Fruit fly (Drosophila melanogaster) whole organism, embryonic: ENCODE data around the gene CG11912.

Source experiments
- Antp ChIP-seq: fragments of 200-800 bp; sonication (Bioruptor generic); optimal IDR thresholded peaks from 3 replicates; lab custom pipeline; 2016; ENCODE audit warnings: missing biosample characterization, missing genetic modification characterization
- Asciz ChIP-seq: fragments of 200-800 bp; sonication (Bioruptor generic); optimal IDR thresholded peaks from 2 replicates; lab custom pipeline; 2017; ENCODE audit warnings: missing biosample characterization, mild to moderate bottlenecking, missing genetic modification characterization, missing genetic modification reagents
- B-H2 ChIP-seq: fragments of 200-800 bp; sonication (Bioruptor generic); optimal IDR thresholded peaks from 2 replicates; lab custom pipeline; 2018; ENCODE audit warnings: missing biosample characterization, mild to moderate bottlenecking, missing genetic modification characterization
- CG1024 ChIP-seq: fragments of 200-800 bp; sonication (Bioruptor generic); IDR thresholded peaks from 2 replicates; pipeline ENCODE4 v1.3.6; 2022; ENCODE audit warnings: missing biosample characterization, missing genetic modification characterization
- CG11695 ChIP-seq: fragments of 200-800 bp; sonication (Bioruptor generic); IDR thresholded peaks from 3 replicates; pipeline ENCODE4 v1.3.6; 2022; ENCODE audit warnings: missing biosample characterization, missing genetic modification characterization
- CG14710 ChIP-seq: fragments of 200-800 bp; sonication (Bioruptor generic); optimal IDR thresholded peaks from 3 replicates; lab custom pipeline; 2019; ENCODE audit warnings: missing biosample characterization, mild to moderate bottlenecking, missing genetic modification characterization, moderate library complexity
- CG15514 ChIP-seq: fragments of 200-800 bp; sonication (Bioruptor generic); optimal IDR thresholded peaks from 3 replicates; lab custom pipeline; 2017; ENCODE audit warnings: missing biosample characterization, missing genetic modification characterization, mild to moderate bottlenecking, moderate library complexity, missing genetic modification reagents
- CG15601 ChIP-seq: fragments of 200-800 bp; sonication (Bioruptor generic); optimal IDR thresholded peaks from 3 replicates; lab custom pipeline; 2019; ENCODE audit warnings: missing biosample characterization, mild to moderate bottlenecking, missing genetic modification characterization, moderate library complexity
- CG16779 ChIP-seq: fragments of 200-800 bp; sonication (Bioruptor generic); IDR thresholded peaks from 2 replicates; pipeline ENCODE4 v1.3.6; 2022; ENCODE audit warnings: missing biosample characterization, missing genetic modification characterization
- CG16813 ChIP-seq: fragments of 200-800 bp; sonication (Bioruptor generic); IDR thresholded peaks from 3 replicates; pipeline ENCODE4 v1.3.6; 2022; ENCODE audit warnings: missing biosample characterization, missing genetic modification characterization; ENCODE audit not compliant: partially characterized antibody
- CG17829 ChIP-seq: fragments of 200-800 bp; optimal IDR thresholded peaks from 2 replicates; lab custom pipeline; 2019; ENCODE audit warnings: missing biosample characterization, mild to moderate bottlenecking, missing genetic modification characterization, moderate library complexity
- CG2120 ChIP-seq: fragments of 200-800 bp; sonication (Bioruptor generic); optimal IDR thresholded peaks from 3 replicates; lab custom pipeline; 2016; ENCODE audit warnings: missing biosample characterization, missing genetic modification characterization
- CG30020 ChIP-seq: fragments of 200-800 bp; optimal IDR thresholded peaks from 2 replicates; lab custom pipeline; 2019; ENCODE audit warnings: missing biosample characterization, mild to moderate bottlenecking, missing genetic modification characterization, moderate library complexity
- CG43689 ChIP-seq: fragments of 200-800 bp; sonication (Bioruptor generic); IDR thresholded peaks from 2 replicates; pipeline ENCODE4 v1.3.6; 2022; ENCODE audit warnings: missing biosample characterization, missing genetic modification characterization
- CG4617 ChIP-seq: fragments of 200-800 bp; sonication (Bioruptor generic); optimal IDR thresholded peaks from 3 replicates; lab custom pipeline; 2016; ENCODE audit warnings: missing biosample characterization, missing genetic modification characterization, borderline replicate concordance
- CG4707 ChIP-seq: fragments of 200-800 bp; sonication (Bioruptor generic); optimal IDR thresholded peaks from 2 replicates; lab custom pipeline; 2018; ENCODE audit warnings: missing biosample characterization, mild to moderate bottlenecking, missing genetic modification characterization, moderate library complexity
- CG6791 ChIP-seq: fragments of 200-800 bp; sonication (Bioruptor generic); IDR thresholded peaks from 3 replicates; pipeline ENCODE4 v1.3.6; 2022; ENCODE audit warnings: missing biosample characterization, missing genetic modification characterization; ENCODE audit not compliant: partially characterized antibody
- CG8359 ChIP-seq: fragments of 200-800 bp; sonication (Bioruptor generic); optimal IDR thresholded peaks from 2 replicates; lab custom pipeline; 2017; ENCODE audit warnings: missing biosample characterization, mild to moderate bottlenecking, missing genetic modification characterization, borderline replicate concordance
- CG8944 ChIP-seq: fragments of 200-800 bp; sonication (Bioruptor generic); optimal IDR thresholded peaks from 3 replicates; lab custom pipeline; 2016; ENCODE audit warnings: missing biosample characterization, missing genetic modification characterization
- CG9817 ChIP-seq: fragments of 200-800 bp; sonication (Bioruptor generic); optimal IDR thresholded peaks from 2 replicates; lab custom pipeline; 2018; ENCODE audit warnings: missing biosample characterization, mild to moderate bottlenecking, missing genetic modification characterization, moderate library complexity
- CTCF ChIP-seq: fragments of 200-800 bp; sonication (Bioruptor generic); optimal IDR thresholded peaks from 2 replicates; lab custom pipeline; 2017; ENCODE audit warnings: missing biosample characterization, mild to moderate bottlenecking, missing genetic modification characterization, moderate library complexity
- Doc2 ChIP-seq: fragments of 200-800 bp; sonication (Bioruptor generic); IDR thresholded peaks from 2 replicates; pipeline ENCODE4 v1.3.6; 2022; ENCODE audit warnings: missing biosample characterization, missing genetic modification characterization
- E2f2 ChIP-seq: fragments of 200-800 bp; sonication (Bioruptor generic); IDR thresholded peaks from 2 replicates; pipeline ENCODE4 v1.3.6; 2022; ENCODE audit warnings: missing biosample characterization, missing genetic modification characterization
- Hey ChIP-seq: fragments of 200-800 bp; sonication (Bioruptor generic); optimal IDR thresholded peaks from 3 replicates; lab custom pipeline; 2018; ENCODE audit warnings: missing biosample characterization, mild to moderate bottlenecking, missing genetic modification characterization
- HmgZ ChIP-seq: fragments of 200-800 bp; sonication (Bioruptor generic); optimal IDR thresholded peaks from 2 replicates; lab custom pipeline; 2018; ENCODE audit warnings: missing biosample characterization, mild to moderate bottlenecking, missing genetic modification characterization
- MBD-R2 ChIP-seq: fragments of 200-800 bp; sonication (Bioruptor generic); IDR thresholded peaks from 2 replicates; pipeline ENCODE4 v1.3.6; 2022; ENCODE audit warnings: missing biosample characterization, missing genetic modification characterization
- Med ChIP-seq: fragments of 200-800 bp; sonication (Bioruptor generic); peaks from one replicate; lab custom pipeline; 2016; ENCODE audit warnings: missing biosample characterization, missing genetic modification characterization, mild to moderate bottlenecking, inconsistent platforms, moderate library complexity
- Nf-YC ChIP-seq: fragments of 200-800 bp; optimal IDR thresholded peaks from 3 replicates; lab custom pipeline; 2019; ENCODE audit warnings: missing biosample characterization, mild to moderate bottlenecking, missing genetic modification characterization, moderate library complexity
- Oli ChIP-seq: fragments of 200-800 bp; sonication (Bioruptor generic); optimal IDR thresholded peaks from 2 replicates; lab custom pipeline; 2018; ENCODE audit warnings: missing biosample characterization, mild to moderate bottlenecking, missing genetic modification characterization, moderate library complexity
- PHDP ChIP-seq: fragments of 200-800 bp; sonication (Bioruptor generic); optimal IDR thresholded peaks from 3 replicates; lab custom pipeline; 2018; ENCODE audit warnings: missing biosample characterization, mild to moderate bottlenecking, missing genetic modification characterization, moderate library complexity
- Sin3A ChIP-seq: fragments of >200 bp; optimal IDR thresholded peaks from 2 replicates; lab custom pipeline; 2018
- chinmo ChIP-seq: fragments of 200-800 bp; sonication (Bioruptor generic); IDR thresholded peaks from 4 replicates; pipeline ENCODE4 v1.3.6; 2022; ENCODE audit warnings: missing biosample characterization, missing genetic modification characterization; ENCODE audit not compliant: partially characterized antibody
- crp ChIP-seq, 2 experiments: fragments of 200-800 bp; sonication (Bioruptor generic); optimal IDR thresholded peaks; 2 replicates in 1 of 2; 3 replicates in 1 of 2; lab custom pipeline; 2017; ENCODE audit warnings: missing biosample characterization in 2 of 2, missing genetic modification characterization in 2 of 2, mild to moderate bottlenecking in 1 of 2, moderate library complexity in 1 of 2
- dm ChIP-seq: fragments of 200-800 bp; sonication (Bioruptor generic); optimal IDR thresholded peaks from 3 replicates; lab custom pipeline; 2016; ENCODE audit warnings: missing biosample characterization, missing genetic modification characterization
- dysf ChIP-seq: fragments of 200-800 bp; sonication (Bioruptor generic); IDR thresholded peaks from 3 replicates; pipeline ENCODE4 v1.3.6; 2022; ENCODE audit warnings: missing biosample characterization, missing genetic modification characterization
- fd3F ChIP-seq: fragments of 200-800 bp; sonication (Bioruptor generic); optimal IDR thresholded peaks from 2 replicates; lab custom pipeline; 2018; ENCODE audit warnings: missing biosample characterization, mild to moderate bottlenecking, missing genetic modification characterization, moderate library complexity
- hkb ChIP-seq, 2 experiments: fragments of 200-800 bp in 1 of 2; fragments of >200 bp in 1 of 2; sonication (Bioruptor generic) in 1 of 2; IDR thresholded peaks in 1 of 2; optimal IDR thresholded peaks in 1 of 2; 2 replicates each; pipeline versions ENCODE4 v1.3.6 to Lab custom; 2017 to 2022; ENCODE audit warnings: missing biosample characterization in 1 of 2, missing genetic modification characterization in 1 of 2
- kni ChIP-seq: fragments of 200-800 bp; sonication (Bioruptor generic); optimal IDR thresholded peaks from 3 replicates; lab custom pipeline; 2017; ENCODE audit warnings: mild to moderate bottlenecking, missing biosample characterization, missing genetic modification reagents, missing genetic modification characterization
- luna ChIP-seq: fragments of 200-800 bp; sonication (Bioruptor generic); optimal IDR thresholded peaks from 2 replicates; lab custom pipeline; 2016; ENCODE audit warnings: missing biosample characterization, missing genetic modification characterization
- nmo ChIP-seq: fragments of 200-800 bp; sonication (Bioruptor generic); optimal IDR thresholded peaks from 2 replicates; lab custom pipeline; 2018; ENCODE audit warnings: missing biosample characterization, mild to moderate bottlenecking, missing genetic modification characterization, moderate library complexity
- odd ChIP-seq: fragments of 200-800 bp; sonication (Bioruptor generic); optimal IDR thresholded peaks from 2 replicates; lab custom pipeline; 2017; ENCODE audit warnings: missing biosample characterization, mild to moderate bottlenecking, missing genetic modification characterization
- row ChIP-seq: fragments of 200-800 bp; sonication (Bioruptor generic); IDR thresholded peaks from 3 replicates; pipeline ENCODE4 v1.3.6; 2022; ENCODE audit warnings: missing biosample characterization, missing genetic modification characterization
- slbo ChIP-seq: fragments of 200-800 bp; sonication (Bioruptor generic); IDR thresholded peaks from 2 replicates; pipeline ENCODE4 v1.3.6; 2022; ENCODE audit warnings: missing biosample characterization, missing genetic modification characterization
- stwl ChIP-seq: fragments of 200-800 bp; sonication (Bioruptor generic); optimal IDR thresholded peaks from 3 replicates; lab custom pipeline; 2018; ENCODE audit warnings: missing biosample characterization, mild to moderate bottlenecking, missing genetic modification characterization, moderate library complexity
- tll ChIP-seq, 2 experiments: fragments of 200-800 bp in 1 of 2; fragments of >200 bp in 1 of 2; sonication (Bioruptor generic) in 1 of 2; optimal IDR thresholded peaks; 2 replicates each; lab custom pipeline; 2017 to 2019; ENCODE audit warnings: missing biosample characterization in 2 of 2, missing genetic modification characterization in 2 of 2, mild to moderate bottlenecking in 1 of 2, moderate library complexity in 1 of 2
- trem ChIP-seq: fragments of 200-800 bp; optimal IDR thresholded peaks from 3 replicates; lab custom pipeline; 2019; ENCODE audit warnings: missing biosample characterization, mild to moderate bottlenecking, missing genetic modification characterization, moderate library complexity
- vnd ChIP-seq: fragments of 200-800 bp; sonication (Bioruptor generic); IDR thresholded peaks from 3 replicates; pipeline ENCODE4 v1.3.6; 2022; ENCODE audit warnings: missing biosample characterization, missing genetic modification characterization; ENCODE audit not compliant: partially characterized antibody
- vvl ChIP-seq: fragments of 200-800 bp; sonication (Bioruptor generic); IDR thresholded peaks from 2 replicates; pipeline ENCODE4 v1.3.6; 2022; ENCODE audit warnings: missing biosample characterization, missing genetic modification characterization
- yki ChIP-seq: fragments of >200 bp; optimal IDR thresholded peaks from 3 replicates; lab custom pipeline; 2018

The CG11912 gene

DNA sequence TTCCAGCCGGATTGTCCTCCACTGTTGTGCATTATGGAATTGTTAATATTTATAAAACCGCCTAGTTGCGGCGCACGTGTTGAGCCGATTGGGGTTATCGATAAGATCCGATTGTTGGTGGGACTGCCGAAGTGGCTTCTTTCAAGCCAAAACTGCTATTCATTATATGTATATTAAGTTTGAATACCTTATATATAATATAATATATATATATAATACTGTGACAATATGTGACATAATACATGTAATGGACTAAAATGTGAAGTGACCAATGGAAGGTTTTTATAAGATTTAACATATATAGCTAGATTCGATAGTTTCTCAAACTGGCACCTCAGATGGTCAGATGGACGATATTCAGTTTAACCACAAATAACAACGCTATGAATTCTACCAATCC, 45.5 kb downstream of the CG11912 start, which contains the start of the genes mbm and CG11555 (continued):
- TF ChIP-seq CG15514 (GFP tag; lab: Kevin White, UChicago) (peak; percentile 55), dysf (GFP tag; lab: Robert Waterston, UW) (peak; percentile 24; the same call in 1 of the 3 replicates), CG9817 (tag; lab: Kevin White, UChicago) (peak; percentile 4), hkb (optimal IDR thresholded peaks at IDR 0.05; lab: Kevin White, UChicago) (no peak), hkb (GFP tag; IDR thresholded peaks at IDR 0.05; lab: Robert Waterston, UW) (no peak)

DNA sequence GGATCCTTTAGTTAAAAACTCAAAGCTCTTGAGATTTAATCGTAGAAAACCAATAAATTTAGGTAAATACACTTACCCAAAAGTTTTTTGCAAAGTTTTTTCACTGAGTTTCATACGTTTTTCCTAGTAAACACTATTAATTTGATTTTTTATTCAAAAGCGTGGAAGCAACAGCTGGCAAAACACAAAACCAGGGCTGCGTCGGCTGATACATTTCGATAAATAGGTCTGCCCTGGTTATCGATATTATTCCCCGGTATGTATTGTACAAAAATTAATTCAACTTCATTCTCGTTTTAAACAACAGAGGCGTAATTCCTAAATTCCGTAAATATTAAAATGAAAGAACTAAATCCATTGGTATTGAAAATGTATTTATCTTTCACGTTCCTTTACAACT, 47.5 kb downstream of the CG11912 start, which contains the start of gene Dus1:
TSS of gene Dus1 (minus strand) at position 192 of the 400 bp plus-strand sequence.
- peak; percentile 9 for TF ChIP-seq Sin3A (lab: Kevin White, UChicago)
- TF ChIP-seq fd3F (GFP tag; lab: Kevin White, UChicago) = no peak
- TF ChIP-seq Nf-YC = peak; percentile 6
- TF ChIP-seq nmo (GFP tag; lab: Kevin White, UChicago) = peak; percentile 2
- peak; percentile 75 for TF ChIP-seq E2f2 (GFP tag; lab: Robert Waterston, UW)
- no peak for TF ChIP-seq yki
- no peak for TF ChIP-seq CG43689 (GFP tag; lab: Robert Waterston, UW)
- TF ChIP-seq Antp (GFP tag; lab: Kevin White, UChicago) = no peak
- no peak for TF ChIP-seq Doc2 (GFP tag; lab: Robert Waterston, UW)
- peak; percentile 7 for TF ChIP-seq CTCF (GFP tag; lab: Kevin White, UChicago)
- TF ChIP-seq PHDP (tag; lab: Kevin White, UChicago) = no peak
- peak; percentile 65 for TF ChIP-seq CG15601 (tag; lab: Kevin White, UChicago)
- TF ChIP-seq CG16779 (GFP tag; lab: Robert Waterston, UW) = no peak
- peak; percentile 84 for TF ChIP-seq dm
- TF ChIP-seq CG4707 (GFP tag; lab: Kevin White, UChicago) = no peak
- peak; percentile 20 for TF ChIP-seq CG30020 (tag; lab: Kevin White, UChicago)
- peak; percentile 53 for TF ChIP-seq CG17829 (tag; lab: Kevin White, UChicago)
- peak; percentile 47 for TF ChIP-seq trem
- no peak for TF ChIP-seq odd (GFP tag; lab: Kevin White, UChicago)
- TF ChIP-seq CG2120 (GFP tag; lab: Kevin White, UChicago) = no peak
- no peak for TF ChIP-seq kni (GFP tag; lab: Kevin White, UChicago)
- peak; percentile 63; the same call in 1 of the 4 replicates for TF ChIP-seq chinmo
- no peak for TF ChIP-seq slbo (GFP tag; lab: Robert Waterston, UW)
- peak; percentile 35 to 90 for TF ChIP-seq crp (GFP tag; optimal IDR thresholded peaks at IDR 0.05; lab: Kevin White, UChicago)
- TF ChIP-seq CG16813 (GFP tag; lab: Robert Waterston, UW) = peak; percentile 53; the same call in 2 of the 3 replicates
- no peak for TF ChIP-seq CG8359 (GFP tag; lab: Kevin White, UChicago)
- no peak for TF ChIP-seq CG1024 (GFP tag; lab: Robert Waterston, UW)
- no peak for TF ChIP-seq luna (GFP tag; lab: Kevin White, UChicago)
- TF ChIP-seq B-H2 (GFP tag; lab: Kevin White, UChicago) = peak; percentile 3
- TF ChIP-seq row (GFP tag; lab: Robert Waterston, UW) = peak; percentile 47
- no peak for TF ChIP-seq CG11695 (GFP tag; lab: Robert Waterston, UW)
- peak; percentile 92 for TF ChIP-seq stwl (tag; lab: Kevin White, UChicago)
- TF ChIP-seq vnd (GFP tag; lab: Robert Waterston, UW) = peak; percentile 50; the same call in 2 of the 3 replicates
- TF ChIP-seq HmgZ (tag; lab: Kevin White, UChicago) = peak; percentile 48
- peak; percentile 73 for TF ChIP-seq Med (GFP tag; lab: Kevin White, UChicago)
- TF ChIP-seq tll (GFP tag; optimal IDR thresholded peaks at IDR 0.05; lab: Kevin White, UChicago) = no peak
- peak; percentile 44 for TF ChIP-seq CG4617 (GFP tag; lab: Kevin White, UChicago)
- no peak for TF ChIP-seq Asciz (GFP tag; lab: Kevin White, UChicago)
- TF ChIP-seq MBD-R2 (GFP tag; lab: Robert Waterston, UW) = peak; percentile 97
- no peak for TF ChIP-seq Oli (tag; lab: Kevin White, UChicago)
- TF ChIP-seq CG8944 (GFP tag; lab: Kevin White, UChicago) = no peak
- peak; percentile 75 for TF ChIP-seq vvl (GFP tag; lab: Robert Waterston, UW)
- TF ChIP-seq CG14710 (tag; lab: Kevin White, UChicago) = peak; percentile 54
- peak; percentile 77 for TF ChIP-seq CG6791
- TF ChIP-seq Hey = no peak
